Worm (Caenorhabditis elegans) whole organism, L1 larva: ENCODE measurements around the gene C06E2.1.

Experiments used
- isw-1 ChIP-seq: fragments of 200-800 bp; sonication (Bioruptor generic); IDR thresholded peaks from 2 replicates; pipeline ENCODE4 v1.3.6; 2022; ENCODE audit warnings: missing genetic modification characterization, missing compliant biosample characterization
- lin-14 ChIP-seq: fragments of 200-800 bp; sonication (Bioruptor generic); optimal IDR thresholded peaks from 2 replicates; lab custom pipeline; 2018; ENCODE audit warnings: mild to moderate bottlenecking, missing genetic modification characterization, moderate library complexity, missing compliant biosample characterization
- lsy-2 ChIP-seq, 2 experiments: fragments of 150-350 bp; optimal IDR thresholded peaks; 2 replicates each; lab custom pipeline; 2014; ENCODE audit warnings: missing biosample characterization in 2 of 2, missing genetic modification characterization in 2 of 2
- tbx-2 ChIP-seq: sonication (generic microtip); optimal IDR thresholded peaks from 2 replicates; lab custom pipeline; 2016; ENCODE audit warnings: missing genetic modification characterization, missing compliant biosample characterization

ce11 chrX:8891393-8891953 is 16.8 kb upstream of the C06E2.1 start:
- TF ChIP-seq isw-1 (GFP tag; lab: Robert Waterston, UW): no peak
- no peak for TF ChIP-seq lsy-2 (tag; optimal IDR thresholded peaks at IDR 0.05; lab: Kevin White, UChicago)
- TF ChIP-seq lin-14 (GFP tag; lab: Kevin White, UChicago): no peak
- TF ChIP-seq tbx-2 (tag; lab: Kevin White, UChicago): no peak
